Worm (Caenorhabditis elegans) whole organism, L4/young adult: ENCODE results near the gene rnh-2.

Experiments
- W03F9.2 ChIP-seq: fragments of 150-350 bp; optimal IDR thresholded peaks from 2 replicates; lab custom pipeline; 2014; ENCODE audit warnings: missing biosample characterization, missing genetic modification characterization
- dao-5 ChIP-seq: sonication (generic microtip); optimal IDR thresholded peaks from 2 replicates; lab custom pipeline; 2016; ENCODE audit warnings: missing genotype, missing genetic modification characterization, moderate library complexity, missing compliant biosample characterization
- him-1 ChIP-seq: sonication (generic microtip); optimal IDR thresholded peaks from 2 replicates; lab custom pipeline; 2016; ENCODE audit warnings: missing genotype, missing genetic modification reagents, missing genetic modification characterization, missing compliant biosample characterization

rnh-2 gene

DNA sequence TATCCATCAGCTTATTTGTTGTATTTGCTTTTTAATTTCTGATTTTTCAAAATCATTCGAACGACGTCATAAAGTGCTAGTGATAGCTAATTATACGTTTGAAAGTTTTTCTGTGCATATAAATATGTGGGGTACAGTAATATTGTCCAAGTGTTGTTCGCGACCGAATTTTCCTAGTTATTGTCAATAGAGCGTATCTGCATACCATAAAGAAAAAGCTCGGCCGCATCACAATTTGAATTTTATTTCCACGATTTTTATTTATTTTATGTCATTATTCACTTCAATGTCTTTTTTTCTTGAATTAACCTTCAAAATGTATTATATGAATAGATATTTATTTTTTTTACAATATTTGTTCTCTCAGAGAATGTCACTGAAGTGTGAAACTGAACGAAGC is at the start of gene rnh-2:
TSS of gene rnh-2 (plus strand) at position 368 of the 400 bp plus-strand sequence.
- TF ChIP-seq him-1 (tag; lab: Kevin White, UChicago) (peak; percentile 16), dao-5 (tag; lab: Kevin White, UChicago) (no peak), W03F9.2 (tag; lab: Kevin White, UChicago) (peak; percentile 88)

DNA sequence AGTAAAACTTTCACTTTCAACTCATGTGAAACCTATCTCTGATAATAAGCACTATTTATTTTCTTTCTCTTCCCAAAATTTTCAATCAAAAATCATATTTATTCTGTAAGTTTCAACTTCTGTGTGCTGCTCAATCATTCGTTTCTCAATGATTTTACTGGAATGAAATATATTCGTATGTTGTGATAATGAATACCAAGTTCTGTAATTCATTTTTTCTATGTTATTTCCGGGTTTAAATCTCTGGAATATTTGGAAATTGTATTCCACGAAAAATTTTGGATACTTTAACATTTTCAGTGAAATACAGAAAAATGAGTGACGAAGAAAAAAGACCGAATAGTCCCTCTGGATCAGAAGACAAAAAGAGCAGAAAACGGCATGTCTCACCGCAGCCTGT is 49.1 kb upstream of the rnh-2 start, which contains the start of gene M05D6.2:
TSS of gene M05D6.2 (plus strand) at position 301 of the 400 bp plus-strand sequence.
- TF ChIP-seq him-1 (tag; lab: Kevin White, UChicago) = no peak
- no peak for TF ChIP-seq dao-5 (tag; lab: Kevin White, UChicago)
- TF ChIP-seq W03F9.2 (tag; lab: Kevin White, UChicago) = no peak

DNA sequence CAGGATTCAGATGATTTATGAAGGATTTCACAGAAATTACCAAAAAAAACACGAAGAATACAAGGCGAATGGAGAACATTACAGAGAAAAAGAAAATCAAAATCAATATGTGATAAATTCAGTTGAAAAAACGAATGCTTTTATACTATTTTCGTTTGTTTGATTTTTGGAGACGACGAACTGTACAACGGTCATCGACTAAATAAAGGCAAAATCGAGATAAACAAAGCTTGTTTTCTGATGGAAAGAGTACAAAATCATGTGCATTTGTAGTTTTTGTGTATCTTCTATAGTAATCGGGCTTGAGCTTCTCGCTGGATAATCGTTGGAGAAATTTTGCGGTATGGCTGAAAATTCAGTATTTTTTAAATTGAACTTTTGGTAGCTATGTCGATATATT is 45.8 kb upstream of the rnh-2 start, which contains the start of gene M05D6.8:
TSS of gene M05D6.8 (minus strand) at position 101 of the 400 bp plus-strand sequence.
- no peak for TF ChIP-seq dao-5 (tag; lab: Kevin White, UChicago)
- TF ChIP-seq him-1 (tag; lab: Kevin White, UChicago) = no peak
- TF ChIP-seq W03F9.2 (tag; lab: Kevin White, UChicago) = no peak

ce11 chrII:8472916-8473315 is 44.0 kb upstream of the rnh-2 start:
- TF ChIP-seq him-1 (tag; lab: Kevin White, UChicago) (no peak), W03F9.2 (tag; lab: Kevin White, UChicago) (no peak), dao-5 (tag; lab: Kevin White, UChicago) (no peak)

- TF ChIP-seq him-1 (tag; lab: Kevin White, UChicago) = no peak
- no peak for TF ChIP-seq W03F9.2 (tag; lab: Kevin White, UChicago)
- no peak for TF ChIP-seq dao-5 (tag; lab: Kevin White, UChicago)
Observed at ce11 chrII:8475306-8475822, 41.6 kb upstream of the rnh-2 start, which contains the start of the genes M05D6.1 and M05D6.3. M05D6.1 (minus strand) TSS chrII:8475406. M05D6.3 (plus strand) TSS chrII:8475772.

DNA sequence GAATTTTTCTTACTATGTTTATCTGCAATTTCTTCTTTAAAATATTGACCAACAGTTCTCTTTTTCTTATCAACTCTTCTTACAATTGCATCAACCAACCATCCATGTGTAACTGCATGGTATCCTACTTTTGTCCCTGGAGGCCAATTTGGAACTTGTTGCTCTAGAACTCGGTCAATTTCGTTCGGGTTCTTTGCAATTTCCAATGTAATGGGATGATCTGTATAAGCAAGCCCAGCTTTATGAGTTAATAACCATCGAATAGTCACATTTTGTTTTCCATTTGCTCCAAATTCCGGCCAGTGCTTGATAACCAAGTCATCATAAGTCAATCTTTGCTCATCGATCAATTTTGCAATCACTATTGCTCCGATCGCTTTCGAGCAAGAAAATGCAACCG is 37.6 kb upstream of the rnh-2 start:
- no peak for TF ChIP-seq dao-5 (tag; lab: Kevin White, UChicago)
- no peak for TF ChIP-seq W03F9.2 (tag; lab: Kevin White, UChicago)
- no peak for TF ChIP-seq him-1 (tag; lab: Kevin White, UChicago)

DNA sequence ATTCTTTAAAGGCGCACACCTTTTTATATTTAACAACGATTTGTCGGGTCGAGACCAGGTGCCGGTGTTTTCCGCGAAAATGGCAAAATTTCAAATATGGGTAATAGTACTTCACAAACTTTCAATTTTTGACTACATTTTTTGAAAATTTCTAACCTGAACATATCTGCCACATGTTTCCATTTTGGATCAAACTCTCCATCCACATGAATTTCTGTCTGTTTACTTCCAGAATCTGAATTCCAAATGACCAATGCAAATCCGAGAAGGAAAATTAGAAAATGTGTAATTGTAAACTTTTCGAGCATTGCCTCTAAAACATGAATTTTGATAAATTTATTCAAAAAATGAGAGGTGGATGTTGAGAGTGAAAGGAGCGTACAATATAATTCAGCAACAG is 36.8 kb upstream of the rnh-2 start, which contains the start of gene lact-4:
TSS of gene lact-4 (minus strand) at position 313 of the 400 bp plus-strand sequence.
- TF ChIP-seq him-1 (tag; lab: Kevin White, UChicago) = no peak
- TF ChIP-seq W03F9.2 (tag; lab: Kevin White, UChicago) = no peak
- TF ChIP-seq dao-5 (tag; lab: Kevin White, UChicago) = no peak

- TF ChIP-seq W03F9.2 (tag; lab: Kevin White, UChicago) (peak; percentile 13), dao-5 (tag; lab: Kevin White, UChicago) (no peak), him-1 (tag; lab: Kevin White, UChicago) (no peak)
Observed at ce11 chrII:8481033-8481708, 35.8 kb upstream of the rnh-2 start.

DNA sequence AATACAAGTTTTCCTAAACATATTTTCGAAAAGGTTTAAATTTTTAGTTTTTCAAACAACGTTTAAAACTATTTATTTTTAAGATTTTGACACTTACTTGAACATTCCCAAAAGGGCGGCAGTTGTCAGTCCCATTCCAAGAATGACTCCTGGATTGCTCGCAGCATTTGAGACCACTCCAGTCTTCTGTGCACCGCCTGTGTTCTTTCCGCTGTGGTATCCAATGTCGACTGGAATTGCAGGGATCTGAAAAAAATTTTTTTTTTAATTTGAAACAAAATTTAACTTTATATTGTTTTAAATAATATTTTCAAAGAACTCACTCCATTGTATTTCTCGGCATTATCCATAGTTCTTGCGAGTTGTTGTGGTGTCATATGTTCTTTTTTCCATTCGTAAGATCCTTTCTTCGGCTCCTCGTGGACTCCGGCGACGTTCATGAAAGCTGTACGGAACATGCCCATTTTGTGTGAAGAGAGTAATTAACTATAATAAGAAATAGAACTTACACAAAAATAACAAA is 35.2 kb upstream of the rnh-2 start, which contains the start of gene M05D6.5:
TSS of gene M05D6.5 (minus strand) at position 473 of the 523 bp plus-strand sequence.
- no peak for TF ChIP-seq dao-5 (tag; lab: Kevin White, UChicago)
- TF ChIP-seq him-1 (tag; lab: Kevin White, UChicago) = no peak
- TF ChIP-seq W03F9.2 (tag; lab: Kevin White, UChicago) = no peak

DNA sequence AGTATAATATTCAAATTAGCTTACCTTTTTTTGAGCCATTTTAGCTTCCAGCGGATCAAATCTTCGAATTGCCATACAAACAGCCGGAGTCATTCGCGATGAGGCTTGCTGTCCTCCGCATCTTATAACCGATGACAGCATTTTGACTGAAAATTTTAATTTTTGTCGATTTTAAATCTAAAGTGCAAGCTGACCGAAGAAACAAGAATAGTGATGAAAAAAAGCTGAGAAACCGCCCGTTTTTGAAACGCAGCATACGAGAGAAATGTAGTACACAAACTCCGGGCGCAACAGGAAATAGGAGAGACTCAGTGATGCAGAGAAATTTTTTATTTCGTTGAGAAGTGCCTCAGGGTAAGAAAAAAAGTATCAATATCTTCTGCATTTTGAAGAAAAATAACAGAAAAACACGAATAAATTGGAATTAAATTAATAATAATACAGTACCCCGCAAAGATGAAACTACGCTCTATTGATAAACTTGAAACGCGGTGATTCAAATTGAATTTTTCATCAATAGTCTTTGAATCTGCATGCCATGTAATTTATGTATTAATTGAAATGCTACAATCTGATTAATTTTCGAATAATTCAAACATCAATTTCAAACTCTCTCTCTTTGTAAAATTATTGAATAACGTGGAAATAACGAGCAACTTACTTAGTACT is 33.7 kb upstream of the rnh-2 start:
- no peak for TF ChIP-seq him-1 (tag; lab: Kevin White, UChicago)
- no peak for TF ChIP-seq dao-5 (tag; lab: Kevin White, UChicago)
- no peak for TF ChIP-seq W03F9.2 (tag; lab: Kevin White, UChicago)

DNA sequence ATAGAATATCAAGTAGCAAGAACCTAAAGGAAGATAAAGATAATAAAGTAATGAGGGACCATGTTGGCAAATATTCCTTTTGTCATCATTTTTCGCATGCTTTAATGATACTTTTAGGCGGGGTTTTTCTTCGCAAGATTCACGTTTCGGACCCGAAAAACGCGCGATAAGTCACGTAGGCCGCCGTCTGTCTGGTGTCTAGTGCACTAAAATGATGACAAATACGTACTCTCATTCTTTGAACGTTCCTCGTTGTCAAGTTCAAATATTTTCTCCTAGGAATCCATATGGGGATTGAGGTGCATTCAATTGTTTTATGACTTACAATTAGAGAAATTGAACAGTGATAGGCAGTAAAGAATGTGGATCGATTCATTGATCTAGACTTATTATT is 33.2 kb upstream of the rnh-2 start, which contains the start of gene taap-1:
TSS of gene taap-1 (minus strand) at position 79 of the 394 bp plus-strand sequence.
- TF ChIP-seq dao-5 (tag; lab: Kevin White, UChicago) (no peak), W03F9.2 (tag; lab: Kevin White, UChicago) (no peak), him-1 (tag; lab: Kevin White, UChicago) (no peak)

DNA sequence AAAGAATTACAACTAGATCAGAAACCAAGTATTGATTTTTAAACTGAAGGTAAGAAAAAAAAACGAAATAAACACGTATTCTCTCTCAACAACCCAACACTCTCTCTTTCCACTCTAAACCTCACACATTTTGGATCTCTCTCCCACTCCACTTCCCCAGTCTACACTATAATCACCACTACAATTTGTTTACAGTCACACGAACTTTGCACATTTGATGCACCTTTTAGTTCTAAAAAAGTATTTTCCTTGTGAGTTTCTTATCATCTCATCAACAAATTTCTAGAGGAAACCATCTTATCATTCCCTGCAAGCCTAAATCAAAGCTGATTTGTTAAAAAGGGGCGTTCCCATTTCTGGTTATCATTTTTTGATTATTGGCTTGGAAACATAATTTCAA is 32.4 kb upstream of the rnh-2 start:
- no peak for TF ChIP-seq him-1 (tag; lab: Kevin White, UChicago)
- TF ChIP-seq dao-5 (tag; lab: Kevin White, UChicago) = no peak

DNA sequence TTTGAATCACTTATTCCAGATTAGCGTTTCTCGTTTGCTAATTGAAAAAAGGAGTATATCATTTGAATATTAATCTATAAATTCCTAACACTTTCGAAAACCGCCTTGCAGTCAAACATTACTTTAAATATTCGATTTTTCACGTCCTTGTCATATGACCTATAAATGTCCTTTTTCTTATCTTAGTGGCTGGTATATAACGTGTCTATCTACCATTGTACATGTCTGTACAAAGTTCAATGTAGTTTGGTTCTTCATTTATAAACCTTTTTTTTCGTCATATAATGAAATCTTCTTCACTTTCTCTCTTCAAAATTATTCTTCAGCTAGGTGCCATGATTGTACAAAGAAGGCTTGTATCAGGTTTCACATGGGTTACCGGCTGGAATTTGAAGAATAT is 31.3 kb upstream of the rnh-2 start, which contains the start of gene gbh-2:
TSS of gene gbh-2 (plus strand) at position 277 of the 400 bp plus-strand sequence.
- TF ChIP-seq W03F9.2 (tag; lab: Kevin White, UChicago) = no peak
- no peak for TF ChIP-seq him-1 (tag; lab: Kevin White, UChicago)
- no peak for TF ChIP-seq dao-5 (tag; lab: Kevin White, UChicago)
